Worm (Caenorhabditis elegans): ENCODE results near the gene knl-1.
A peak's percentile ranks its signal among the peaks of the same experiment; 100 is the strongest.

knl-1 gene

DNA sequence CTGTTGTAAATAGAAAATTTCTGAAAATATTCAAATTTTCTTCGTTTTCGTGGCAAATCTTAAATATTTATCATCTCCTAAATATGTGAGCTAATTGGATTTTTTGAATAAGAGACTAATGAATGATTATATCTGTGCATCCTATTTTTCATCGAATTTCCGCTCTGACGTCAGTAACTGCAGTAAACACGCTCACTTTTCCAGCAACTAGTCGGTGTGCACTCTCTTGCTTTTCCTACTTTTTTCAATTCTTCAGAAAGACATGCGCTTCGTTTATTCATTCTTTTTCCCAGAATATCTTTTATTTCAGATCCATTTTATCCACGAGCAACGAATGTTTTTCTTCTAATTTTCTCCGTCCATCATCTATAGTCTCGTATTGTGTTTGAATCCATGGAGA, 21.0 kb upstream of the knl-1 start:
- TF ChIP-seq alr-1 (tag; optimal IDR thresholded peaks at IDR 0.05) (no peak), nhr-237 (tag; optimal IDR thresholded peaks at IDR 0.05) (no peak), crh-2 (tag; optimal IDR thresholded peaks at IDR 0.05) (peak; percentile 42), unc-39 (tag; optimal IDR thresholded peaks at IDR 0.05) (no peak), lin-39 (tag; optimal IDR thresholded peaks at IDR 0.05) (no peak), nhr-6 (tag; optimal IDR thresholded peaks at IDR 0.05) (peak; percentile 41), ama-1 (optimal IDR thresholded peaks at IDR 0.05) (no peak), lsy-2 (tag; optimal IDR thresholded peaks at IDR 0.05) (peak in 1 of 2 experiments; percentile 57), C34F6.9 (tag; optimal IDR thresholded peaks at IDR 0.05) (peak; percentile 48), sma-9 (GFP tag; optimal IDR thresholded peaks at IDR 0.05) (peak; percentile 8), sma-9 (tag; optimal IDR thresholded peaks at IDR 0.05) (no peak), ZK546.5 (tag; optimal IDR thresholded peaks at IDR 0.05) (no peak), elt-3 (tag; optimal IDR thresholded peaks at IDR 0.05) (no peak), nhr-129 (tag; optimal IDR thresholded peaks at IDR 0.05) (peak; percentile 2), nhr-23 (tag; optimal IDR thresholded peaks at IDR 0.05) (no peak), fos-1 (tag; optimal IDR thresholded peaks at IDR 0.05) (no peak)

DNA sequence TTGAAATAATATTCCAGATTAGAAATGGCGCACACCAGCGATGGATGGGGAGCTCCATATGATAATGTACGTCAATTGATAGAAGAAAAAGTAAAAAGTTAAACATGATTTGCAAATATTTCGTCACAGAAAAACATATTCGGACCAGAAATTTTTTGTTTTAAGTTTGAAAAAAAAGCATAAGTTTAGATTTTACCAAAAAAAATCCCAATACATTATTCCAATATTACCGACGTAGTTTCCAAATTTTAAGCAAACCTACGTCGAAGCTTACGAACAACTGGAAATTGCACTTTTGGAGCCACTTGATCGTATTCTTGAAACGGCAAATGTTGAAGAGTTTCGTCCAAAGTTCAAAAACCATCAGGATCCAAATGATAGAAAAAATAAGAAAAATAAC, 17.8 kb upstream of the knl-1 start, which contains the start of gene henn-1:
henn-1 (plus strand) TSS at position 18 of the 400 bp plus-strand sequence.
- TF ChIP-seq nhr-23 (tag; optimal IDR thresholded peaks at IDR 0.05) (no peak), nhr-12 (tag; optimal IDR thresholded peaks at IDR 0.05) (no peak), unc-55 (GFP tag; optimal IDR thresholded peaks at IDR 0.05) (no peak), ztf-1 (GFP tag; conservative IDR thresholded peaks at IDR 0.05) (no peak), egl-27 (tag; optimal IDR thresholded peaks at IDR 0.05) (no peak), elt-1 (tag; optimal IDR thresholded peaks at IDR 0.05) (no peak), C34F6.9 (tag; optimal IDR thresholded peaks at IDR 0.05) (no peak)

DNA sequence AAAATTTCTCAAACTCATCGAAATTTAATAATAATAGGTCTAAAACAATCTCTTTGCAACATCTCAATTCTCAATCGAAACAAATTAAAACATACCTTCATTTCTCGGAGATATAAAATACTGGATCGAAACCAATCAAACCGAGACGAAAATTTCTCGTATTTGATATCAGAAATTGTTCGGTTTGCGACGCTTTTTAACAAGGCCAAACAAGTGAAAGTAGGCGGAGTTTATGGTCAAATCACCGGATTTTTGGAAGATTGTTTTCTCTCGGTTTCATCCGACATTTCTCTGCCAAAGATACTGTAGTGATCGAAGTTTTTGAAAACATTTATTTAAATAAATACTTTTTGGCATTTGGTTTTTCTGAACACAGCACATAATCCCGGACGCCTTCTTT, 15.1 kb upstream of the knl-1 start, which contains the start of gene C02F5.14:
C02F5.14 (minus strand) TSS at position 157 of the 400 bp plus-strand sequence.
- TF ChIP-seq nhr-23 (tag; optimal IDR thresholded peaks at IDR 0.05): no peak
- TF ChIP-seq peb-1 (tag; optimal IDR thresholded peaks at IDR 0.05): no peak
- TF ChIP-seq nhr-11 (tag; optimal IDR thresholded peaks at IDR 0.05): no peak
- TF ChIP-seq nhr-10 (tag; optimal IDR thresholded peaks at IDR 0.05): no peak
- no peak for TF ChIP-seq aly-2 (tag; optimal IDR thresholded peaks at IDR 0.05)
- TF ChIP-seq nhr-237 (tag; optimal IDR thresholded peaks at IDR 0.05): no peak
- no peak for TF ChIP-seq ztf-11 (tag; optimal IDR thresholded peaks at IDR 0.05)
- no peak for TF ChIP-seq nhr-12 (tag; optimal IDR thresholded peaks at IDR 0.05)
- TF ChIP-seq unc-55 (GFP tag; optimal IDR thresholded peaks at IDR 0.05): no peak
- TF ChIP-seq C34F6.9 (tag; optimal IDR thresholded peaks at IDR 0.05): no peak
- TF ChIP-seq ceh-82 (tag; optimal IDR thresholded peaks at IDR 0.05): no peak
- no peak for TF ChIP-seq sma-9 (GFP tag; optimal IDR thresholded peaks at IDR 0.05)
- no peak for TF ChIP-seq sma-9 (tag; optimal IDR thresholded peaks at IDR 0.05)
- TF ChIP-seq skn-1 (tag; optimal IDR thresholded peaks at IDR 0.05): no peak
- TF ChIP-seq lsy-2 (tag; optimal IDR thresholded peaks at IDR 0.05): no peak

DNA sequence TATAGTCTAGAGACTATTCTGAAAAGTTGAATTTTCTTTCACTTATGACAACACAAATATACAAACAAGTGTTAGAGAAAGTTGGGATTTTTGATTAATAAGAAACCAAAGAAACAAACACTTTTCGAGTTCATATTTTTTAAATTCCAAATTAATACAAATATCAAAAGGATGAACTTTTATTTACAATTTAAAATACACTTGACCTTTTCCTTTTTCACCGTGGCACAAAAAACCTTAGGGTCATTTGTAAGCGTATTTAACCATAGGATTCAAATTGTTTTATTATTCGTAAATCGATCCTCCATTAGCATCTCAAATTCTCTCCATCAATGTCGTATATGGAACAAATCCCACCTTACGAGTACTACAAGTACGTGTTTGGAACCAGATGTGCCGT, 14.6 kb upstream of the knl-1 start, which contains the start of gene C02F5.5:
C02F5.5 (plus strand) TSS at position 301 of the 400 bp plus-strand sequence.
- TF ChIP-seq ztf-4 (tag; optimal IDR thresholded peaks at IDR 0.05) (no peak), unc-62 (GFP tag; optimal IDR thresholded peaks at IDR 0.05) (no peak), Y55F3AM.14 (GFP tag; optimal IDR thresholded peaks at IDR 0.05) (no peak), nhr-129 (tag; optimal IDR thresholded peaks at IDR 0.05) (no peak), ama-1 (optimal IDR thresholded peaks at IDR 0.05) (no peak), nhr-23 (tag; optimal IDR thresholded peaks at IDR 0.05) (no peak), ceh-82 (tag; optimal IDR thresholded peaks at IDR 0.05) (no peak), nhr-21 (tag; optimal IDR thresholded peaks at IDR 0.05) (no peak), unc-39 (tag; optimal IDR thresholded peaks at IDR 0.05) (no peak), lin-39 (tag; optimal IDR thresholded peaks at IDR 0.05) (no peak), ZK546.5 (tag; optimal IDR thresholded peaks at IDR 0.05) (no peak), sem-4 (tag; optimal IDR thresholded peaks at IDR 0.05) (no peak)

DNA sequence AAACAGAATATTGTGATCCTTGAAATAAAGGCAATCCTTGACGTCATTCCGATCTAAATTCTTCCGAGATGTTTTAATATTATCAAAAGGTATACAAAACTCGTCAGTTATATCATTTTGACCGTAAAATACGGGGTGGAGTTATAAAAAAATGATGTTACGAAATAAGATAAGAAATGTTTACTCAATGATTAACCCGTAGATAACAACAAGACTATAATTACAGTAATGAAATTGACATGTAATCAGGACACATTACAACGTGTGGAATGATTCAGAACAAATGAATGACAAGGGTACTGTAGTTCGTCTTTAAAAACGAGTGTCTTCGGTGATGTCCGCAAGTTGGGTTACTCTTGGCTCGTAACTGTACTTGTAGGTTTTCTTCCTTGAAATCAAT, 12.6 kb upstream of the knl-1 start, which contains the start of gene tsp-2:
tsp-2 (minus strand) TSS at position 109 of the 400 bp plus-strand sequence.
- TF ChIP-seq dmd-4 (tag; optimal IDR thresholded peaks at IDR 0.05) (no peak), zag-1 (tag; optimal IDR thresholded peaks at IDR 0.05) (no peak), lsy-2 (tag; optimal IDR thresholded peaks at IDR 0.05) (peak in 1 of 2 experiments; percentile 2), lin-13 (GFP tag; optimal IDR thresholded peaks at IDR 0.05) (no peak), ceh-82 (tag; optimal IDR thresholded peaks at IDR 0.05) (no peak), blmp-1 (tag; optimal IDR thresholded peaks at IDR 0.05; ENCODE audit: insufficient read depth) (no peak), ztf-11 (tag; optimal IDR thresholded peaks at IDR 0.05) (no peak), gmeb-1 (tag; optimal IDR thresholded peaks at IDR 0.05) (peak; percentile 3), nhr-77 (tag; optimal IDR thresholded peaks at IDR 0.05) (no peak), nhr-11 (tag; optimal IDR thresholded peaks at IDR 0.05) (no peak), fos-1 (tag; optimal IDR thresholded peaks at IDR 0.05) (peak; percentile 93), skn-1 (tag; optimal IDR thresholded peaks at IDR 0.05) (no peak), sma-9 (GFP tag; optimal IDR thresholded peaks at IDR 0.05) (no peak), sma-9 (tag; optimal IDR thresholded peaks at IDR 0.05) (no peak), F13H6.1 (tag; optimal IDR thresholded peaks at IDR 0.05) (no peak)

Measured in whole organism, L2 larva.